Worm (Caenorhabditis elegans) whole organism, L4/young adult: ENCODE measurements around the gene tomm-40.

ENCODE experiments used
- W03F9.2 ChIP-seq: fragments of 150-350 bp; optimal IDR thresholded peaks from 2 replicates; lab custom pipeline; 2014; ENCODE audit warnings: missing biosample characterization, missing genetic modification characterization
- dao-5 ChIP-seq: sonication (generic microtip); optimal IDR thresholded peaks from 2 replicates; lab custom pipeline; 2016; ENCODE audit warnings: missing genotype, missing genetic modification characterization, moderate library complexity, missing compliant biosample characterization
- him-1 ChIP-seq: sonication (generic microtip); optimal IDR thresholded peaks from 2 replicates; lab custom pipeline; 2016; ENCODE audit warnings: missing genotype, missing genetic modification reagents, missing genetic modification characterization, missing compliant biosample characterization

DNA sequence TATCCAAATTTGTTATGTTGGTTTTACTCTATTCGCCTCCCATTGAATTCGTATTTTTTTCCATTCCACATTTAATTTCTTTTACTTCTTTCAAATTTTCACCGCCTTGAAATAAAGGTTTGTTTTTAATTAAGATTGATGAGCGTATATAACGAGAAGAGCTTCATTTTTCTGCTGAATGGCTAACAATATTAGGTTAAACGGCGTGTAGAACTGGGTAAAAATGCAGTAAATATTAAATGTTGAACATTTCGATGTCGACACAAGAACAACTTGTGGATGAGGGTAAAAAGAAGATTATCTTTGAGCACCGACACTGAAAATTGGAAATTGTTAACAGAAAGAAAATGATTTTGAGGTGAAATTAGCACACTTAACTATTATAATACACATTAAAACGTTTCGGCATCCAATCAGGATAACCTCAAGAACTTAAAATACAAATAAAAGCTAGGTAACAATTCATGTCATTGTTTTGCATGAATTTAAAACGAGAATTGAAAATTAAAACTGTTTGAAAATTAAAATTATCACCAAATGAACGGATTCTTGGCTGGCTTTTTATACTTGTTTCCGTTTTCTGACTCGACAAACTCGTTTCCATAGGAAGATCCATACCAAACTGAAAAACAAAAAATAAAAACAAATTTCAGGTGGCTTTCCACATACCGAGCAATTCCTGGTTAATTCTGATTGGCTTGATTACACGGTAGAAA lies 34.3 kb downstream of the tomm-40 start:
- no peak for TF ChIP-seq him-1 (tag; lab: Kevin White, UChicago)
- no peak for TF ChIP-seq dao-5
- no peak for TF ChIP-seq W03F9.2 (tag; lab: Kevin White, UChicago)
